Worm (Caenorhabditis elegans): ENCODE results near the gene ZK637.12.

DNA sequence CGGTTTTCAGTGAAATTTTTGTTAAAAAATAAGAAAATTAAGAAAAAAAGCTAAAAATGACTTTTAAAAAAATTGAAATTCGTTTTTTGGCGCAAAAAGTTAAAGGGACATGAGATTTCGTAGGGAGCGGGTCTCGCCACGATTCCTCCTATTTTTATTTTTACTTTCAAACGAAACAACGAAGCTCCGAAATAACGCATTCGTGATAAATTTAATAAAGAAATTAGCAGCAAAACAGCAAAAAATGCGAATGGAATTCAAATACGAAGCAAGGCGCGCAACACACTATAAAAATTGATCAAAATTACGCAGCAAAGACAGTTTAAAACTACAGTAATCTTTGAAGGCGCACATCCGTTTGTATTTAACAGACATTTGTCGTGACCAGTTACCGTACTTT, 24.3 kb upstream of the ZK637.12 start:
- no peak for TF ChIP-seq F13H6.1 (tag; optimal IDR thresholded peaks at IDR 0.05)
- TF ChIP-seq ZK546.5 (tag; optimal IDR thresholded peaks at IDR 0.05): no peak
- TF ChIP-seq snpc-4 (tag; optimal IDR thresholded peaks at IDR 0.05): no peak
- TF ChIP-seq alr-1 (tag; optimal IDR thresholded peaks at IDR 0.05): no peak
- no peak for TF ChIP-seq nhr-237 (tag; optimal IDR thresholded peaks at IDR 0.05)
- TF ChIP-seq zag-1 (tag; optimal IDR thresholded peaks at IDR 0.05): no peak

Measured in whole organism, L2 larva.